ENCODE assay signal across 1 fruit fly cellular context in genomic region chr3L:5764922-5765843, dm6.
A peak's percentile ranks its signal among the peaks of the same experiment; 100 is the strongest.
TF ChIP-seq lines count a peak whose summit lies in the region.

Gene CG10576, minus strand, starts transcription at chr3L:5765702.

TF ChIP-seq in whole organism, embryonic, 481 proteins besides CTCF, POLR2A, EP300 and RAD21 (continued from another document and continues in another):
- TF ChIP-seq row (GFP tag; IDR thresholded peaks at IDR 0.05; lab: Robert Waterston, UW) (peak; percentile 76), CG9797 (GFP tag; optimal IDR thresholded peaks at IDR 0.05; lab: Kevin White, UChicago) (peak; percentile 98), ftz-f1 (GFP tag; optimal IDR thresholded peaks at IDR 0.05; lab: Kevin White, UChicago) (no peak), CG17912 (GFP tag; optimal IDR thresholded peaks at IDR 0.05; lab: Kevin White, UChicago) (no peak), mam (GFP tag; optimal IDR thresholded peaks at IDR 0.05; lab: Kevin White, UChicago) (peak; percentile 37), Atf-2 (GFP tag; optimal IDR thresholded peaks at IDR 0.05; lab: Kevin White, UChicago) (no peak), Xrp1 (GFP tag; IDR thresholded peaks at IDR 0.05; lab: Robert Waterston, UW) (no peak), CG9876 (GFP tag; optimal IDR thresholded peaks at IDR 0.05; lab: Kevin White, UChicago) (no peak), Hand (GFP tag; optimal IDR thresholded peaks at IDR 0.05; lab: Kevin White, UChicago) (no peak), usp (GFP tag; optimal IDR thresholded peaks at IDR 0.05; lab: Kevin White, UChicago) (no peak), zfh2 (GFP tag; optimal IDR thresholded peaks at IDR 0.05; lab: Kevin White, UChicago) (peak; percentile 3), CG15073 (GFP tag; optimal IDR thresholded peaks at IDR 0.05; lab: Kevin White, UChicago) (no peak), MTF-1 (GFP tag; optimal IDR thresholded peaks at IDR 0.05; lab: Kevin White, UChicago; ENCODE audit: borderline replicate concordance) (no peak), CG15601 (tag; optimal IDR thresholded peaks at IDR 0.05; lab: Kevin White, UChicago) (no peak), BEAF-32 (GFP tag; optimal IDR thresholded peaks at IDR 0.05; lab: Kevin White, UChicago) (peak; percentile 91), ap (GFP tag; IDR thresholded peaks at IDR 0.05; lab: Robert Waterston, UW) (no peak), CG18764 (GFP tag; optimal IDR thresholded peaks at IDR 0.05; lab: Kevin White, UChicago) (no peak), Ravus (GFP tag; IDR thresholded peaks at IDR 0.05; lab: Robert Waterston, UW) (no peak), HLH54F (GFP tag; optimal IDR thresholded peaks at IDR 0.05; lab: Kevin White, UChicago) (no peak), Spps (tag; optimal IDR thresholded peaks at IDR 0.05; lab: Kevin White, UChicago) (no peak), vvl (GFP tag; IDR thresholded peaks at IDR 0.05; lab: Robert Waterston, UW) (0 out of 2 replicates have a peak, but pooled peaks have one; percentile 23), wor (GFP tag; IDR thresholded peaks at IDR 0.05; lab: Robert Waterston, UW) (no peak), CG1647 (GFP tag; optimal IDR thresholded peaks at IDR 0.05; lab: Kevin White, UChicago) (no peak), CG4820 (GFP tag; optimal IDR thresholded peaks at IDR 0.05; lab: Kevin White, UChicago) (no peak), pnt (GFP tag; optimal IDR thresholded peaks at IDR 0.05; lab: Kevin White, UChicago) (no peak), Bteb2 (GFP tag; optimal IDR thresholded peaks at IDR 0.05; lab: Kevin White, UChicago) (no peak), Aef1 (GFP tag; IDR thresholded peaks at IDR 0.05; lab: Robert Waterston, UW) (no peak), pita (GFP tag; optimal IDR thresholded peaks at IDR 0.05; lab: Kevin White, UChicago) (no peak), exex (tag; optimal IDR thresholded peaks at IDR 0.05; lab: Kevin White, UChicago) (no peak), ham (GFP tag; IDR thresholded peaks at IDR 0.05; lab: Robert Waterston, UW) (no peak), CG7987 (GFP tag; optimal IDR thresholded peaks at IDR 0.05; lab: Kevin White, UChicago) (no peak), CG18011 (GFP tag; optimal IDR thresholded peaks at IDR 0.05; lab: Kevin White, UChicago) (no peak), CG2202 (tag; optimal IDR thresholded peaks at IDR 0.05; lab: Kevin White, UChicago) (no peak), CG10654 (GFP tag; optimal IDR thresholded peaks at IDR 0.05; lab: Kevin White, UChicago) (no peak), repo (GFP tag; optimal IDR thresholded peaks at IDR 0.05; lab: Kevin White, UChicago) (no peak), CG34376 (GFP tag; optimal IDR thresholded peaks at IDR 0.05; lab: Kevin White, UChicago) (no peak), CG6683 (GFP tag; optimal IDR thresholded peaks at IDR 0.05; lab: Kevin White, UChicago) (no peak), NfI (GFP tag; optimal IDR thresholded peaks at IDR 0.05; lab: Kevin White, UChicago) (no peak), Ssrp (tag; optimal IDR thresholded peaks at IDR 0.05; lab: Kevin White, UChicago) (no peak), CG34224 (GFP tag; IDR thresholded peaks at IDR 0.05; lab: Robert Waterston, UW; ENCODE audit: partially characterized antibody) (0 out of 3 replicates have a peak, but pooled peaks have one; percentile 54), CG7963 (GFP tag; IDR thresholded peaks at IDR 0.05; lab: Robert Waterston, UW; ENCODE audit: partially characterized antibody) (no peak), CG13894 (tag; optimal IDR thresholded peaks at IDR 0.05; lab: Kevin White, UChicago) (no peak), hbn (GFP tag; IDR thresholded peaks at IDR 0.05; lab: Robert Waterston, UW; ENCODE audit: partially characterized antibody) (peak; percentile 60; the same call in 1 of the 2 replicates), NC2β (GFP tag; optimal IDR thresholded peaks at IDR 0.05; lab: Kevin White, UChicago) (peak; percentile 3), Ada2b (GFP tag; IDR thresholded peaks at IDR 0.05; lab: Robert Waterston, UW) (no peak), CG4328 (GFP tag; optimal IDR thresholded peaks at IDR 0.05; lab: Kevin White, UChicago) (no peak), Eip74EF (GFP tag; optimal IDR thresholded peaks at IDR 0.05; lab: Kevin White, UChicago) (no peak), gfzf (GFP tag; optimal IDR thresholded peaks at IDR 0.05; lab: Kevin White, UChicago) (peak; percentile 90), Kr (GFP tag; optimal IDR thresholded peaks at IDR 0.05; lab: Kevin White, UChicago) (no peak), pros (GFP tag; optimal IDR thresholded peaks at IDR 0.05; lab: Kevin White, UChicago) (no peak), h (optimal IDR thresholded peaks at IDR 0.05; lab: Kevin White, UChicago) (no peak), YL-1 (GFP tag; optimal IDR thresholded peaks at IDR 0.05; lab: Kevin White, UChicago) (peak; percentile 96), CG4424 (GFP tag; optimal IDR thresholded peaks at IDR 0.05; lab: Kevin White, UChicago) (no peak), ATbp (GFP tag; optimal IDR thresholded peaks at IDR 0.05; lab: Kevin White, UChicago) (no peak), oc (tag; optimal IDR thresholded peaks at IDR 0.05; lab: Kevin White, UChicago) (no peak), CG18262 (tag; optimal IDR thresholded peaks at IDR 0.05; lab: Kevin White, UChicago) (no peak), tio (GFP tag; optimal IDR thresholded peaks at IDR 0.05; lab: Kevin White, UChicago) (no peak), sc (optimal IDR thresholded peaks at IDR 0.05; lab: Kevin White, UChicago) (no peak), sc (GFP tag; optimal IDR thresholded peaks at IDR 0.05; lab: Kevin White, UChicago) (no peak), Ptx1 (GFP tag; IDR thresholded peaks at IDR 0.05; lab: Robert Waterston, UW) (no peak), CG3163 (GFP tag; optimal IDR thresholded peaks at IDR 0.05; lab: Kevin White, UChicago) (no peak), CG12391 (tag; optimal IDR thresholded peaks at IDR 0.05; lab: Kevin White, UChicago) (no peak), CG11247 (GFP tag; IDR thresholded peaks at IDR 0.05; lab: Robert Waterston, UW) (no peak), CG13424 (tag; optimal IDR thresholded peaks at IDR 0.05; lab: Kevin White, UChicago) (no peak), esg (GFP tag; conservative IDR thresholded peaks at IDR 0.05; lab: Robert Waterston, UW) (no peak), gcm (GFP tag; optimal IDR thresholded peaks at IDR 0.05; lab: Kevin White, UChicago) (no peak), CG32532 (GFP tag; IDR thresholded peaks at IDR 0.05; lab: Robert Waterston, UW) (0 out of 2 replicates have a peak, but pooled peaks have one; percentile 26), Trl (optimal IDR thresholded peaks at IDR 0.05; lab: Kevin White, UChicago) (peak in 1 of 2 experiments; percentile 5), Trl (GFP tag; optimal IDR thresholded peaks at IDR 0.05; lab: Kevin White, UChicago) (no peak), Opbp (GFP tag; IDR thresholded peaks at IDR 0.05; lab: Robert Waterston, UW; ENCODE audit: partially characterized antibody) (0 out of 3 replicates have a peak, but pooled peaks have one; percentile 5), twi (tag; optimal IDR thresholded peaks at IDR 0.05; lab: Kevin White, UChicago) (peak; percentile 23), CG12071 (GFP tag; optimal IDR thresholded peaks at IDR 0.05; lab: Kevin White, UChicago) (no peak), scrt (GFP tag; optimal IDR thresholded peaks at IDR 0.05; lab: Kevin White, UChicago) (no peak), Dfd (GFP tag; optimal IDR thresholded peaks at IDR 0.05; lab: Kevin White, UChicago) (no peak), CG17328 (GFP tag; IDR thresholded peaks at IDR 0.05; lab: Robert Waterston, UW) (0 out of 2 replicates have a peak, but pooled peaks have one; percentile 16), disco-r (GFP tag; optimal IDR thresholded peaks at IDR 0.05; lab: Kevin White, UChicago) (no peak), insv (GFP tag; optimal IDR thresholded peaks at IDR 0.05; lab: Kevin White, UChicago) (peak in 1 of 2 experiments; percentile 6), D19B (GFP tag; optimal IDR thresholded peaks at IDR 0.05; lab: Kevin White, UChicago) (no peak), tap (tag; optimal IDR thresholded peaks at IDR 0.05; lab: Kevin White, UChicago) (no peak), CG14014 (GFP tag; IDR thresholded peaks at IDR 0.05; lab: Robert Waterston, UW) (no peak), slbo (GFP tag; IDR thresholded peaks at IDR 0.05; lab: Robert Waterston, UW) (0 out of 2 replicates have a peak, but pooled peaks have one; percentile 16), Dll (GFP tag; IDR thresholded peaks at IDR 0.05; lab: Robert Waterston, UW; ENCODE audit: partially characterized antibody) (peak; percentile 73), nerfin-1 (tag; optimal IDR thresholded peaks at IDR 0.05; lab: Kevin White, UChicago) (no peak), emc (GFP tag; optimal IDR thresholded peaks at IDR 0.05; lab: Kevin White, UChicago) (no peak), Hr78 (GFP tag; optimal IDR thresholded peaks at IDR 0.05; lab: Kevin White, UChicago) (no peak), unc-4 (GFP tag; IDR thresholded peaks at IDR 0.05; lab: Robert Waterston, UW; ENCODE audit: partially characterized antibody) (peak; percentile 68; the same call in 1 of the 2 replicates), fu2 (GFP tag; optimal IDR thresholded peaks at IDR 0.05; lab: Kevin White, UChicago) (no peak), MESR4 (GFP tag; optimal IDR thresholded peaks at IDR 0.05; lab: Kevin White, UChicago) (peak; percentile 95), otp (GFP tag; IDR thresholded peaks at IDR 0.05; lab: Robert Waterston, UW) (no peak), CG6175 (GFP tag; IDR thresholded peaks at IDR 0.05; lab: Robert Waterston, UW) (no peak), crol (GFP tag; IDR thresholded peaks at IDR 0.05; lab: Robert Waterston, UW) (no peak), CG11398 (GFP tag; optimal IDR thresholded peaks at IDR 0.05; lab: Kevin White, UChicago) (no peak), gce (GFP tag; IDR thresholded peaks at IDR 0.05; lab: Robert Waterston, UW) (no peak), CG17359 (tag; optimal IDR thresholded peaks at IDR 0.05; lab: Kevin White, UChicago) (no peak), CG10274 (GFP tag; optimal IDR thresholded peaks at IDR 0.05; lab: Kevin White, UChicago) (no peak), grn (GFP tag; optimal IDR thresholded peaks at IDR 0.05; lab: Kevin White, UChicago) (no peak), CG31388 (GFP tag; optimal IDR thresholded peaks at IDR 0.05; lab: Kevin White, UChicago) (no peak), slp2 (GFP tag; optimal IDR thresholded peaks at IDR 0.05; lab: Kevin White, UChicago) (no peak), pho (GFP tag; optimal IDR thresholded peaks at IDR 0.05; lab: Kevin White, UChicago) (no peak), CG13624 (GFP tag; optimal IDR thresholded peaks at IDR 0.05; lab: Kevin White, UChicago) (peak; percentile 63), CG32772 (GFP tag; IDR thresholded peaks at IDR 0.05; lab: Robert Waterston, UW) (no peak), Elba2 (GFP tag; optimal IDR thresholded peaks at IDR 0.05; lab: Kevin White, UChicago) (peak; percentile 0), stc (GFP tag; IDR thresholded peaks at IDR 0.05; lab: Robert Waterston, UW) (peak; percentile 31; the same call in 1 of the 2 replicates), CG10979 (tag; optimal IDR thresholded peaks at IDR 0.05; lab: Kevin White, UChicago) (peak; percentile 13), gro (GFP tag; optimal IDR thresholded peaks at IDR 0.05; lab: Kevin White, UChicago) (no peak), jigr1 (GFP tag; IDR thresholded peaks at IDR 0.05; lab: Robert Waterston, UW) (no peak), CG7839 (tag; optimal IDR thresholded peaks at IDR 0.05; lab: Kevin White, UChicago) (no peak), Dip3 (GFP tag; optimal IDR thresholded peaks at IDR 0.05; lab: Kevin White, UChicago) (no peak), Neu2 (GFP tag; optimal IDR thresholded peaks at IDR 0.05; lab: Kevin White, UChicago; ENCODE audit: borderline replicate concordance) (no peak), Dek (tag; optimal IDR thresholded peaks at IDR 0.05; lab: Kevin White, UChicago) (no peak), bcd (GFP tag; optimal IDR thresholded peaks at IDR 0.05; lab: Kevin White, UChicago) (no peak), psq (GFP tag; optimal IDR thresholded peaks at IDR 0.05; lab: Kevin White, UChicago) (no peak), CG30020 (tag; optimal IDR thresholded peaks at IDR 0.05; lab: Kevin White, UChicago) (no peak), CG18619 (GFP tag; optimal IDR thresholded peaks at IDR 0.05; lab: Kevin White, UChicago) (no peak), CG3995 (GFP tag; optimal IDR thresholded peaks at IDR 0.05; lab: Kevin White, UChicago) (peak; percentile 17), Dp (GFP tag; optimal IDR thresholded peaks at IDR 0.05; lab: Kevin White, UChicago) (peak; percentile 76), ab (GFP tag; optimal IDR thresholded peaks at IDR 0.05; lab: Kevin White, UChicago) (no peak), CG34422 (GFP tag; IDR thresholded peaks at IDR 0.05; lab: Robert Waterston, UW) (peak; percentile 80; the same call in 1 of the 3 replicates), CG7745 (tag; optimal IDR thresholded peaks at IDR 0.05; lab: Kevin White, UChicago) (no peak), Dbx (GFP tag; IDR thresholded peaks at IDR 0.05; lab: Robert Waterston, UW) (no peak), p53 (GFP tag; optimal IDR thresholded peaks at IDR 0.05; lab: Kevin White, UChicago) (no peak), Max (GFP tag; optimal IDR thresholded peaks at IDR 0.05; lab: Kevin White, UChicago) (peak; percentile 93), Sry-β (GFP tag; optimal IDR thresholded peaks at IDR 0.05; lab: Kevin White, UChicago) (no peak), CG4360 (GFP tag; IDR thresholded peaks at IDR 0.05; lab: Robert Waterston, UW) (no peak), ro (GFP tag; IDR thresholded peaks at IDR 0.05; lab: Robert Waterston, UW) (no peak), tin (GFP tag; optimal IDR thresholded peaks at IDR 0.05; lab: Kevin White, UChicago) (no peak), phol (tag; optimal IDR thresholded peaks at IDR 0.05; lab: Kevin White, UChicago) (peak; percentile 96), CG4707 (GFP tag; optimal IDR thresholded peaks at IDR 0.05; lab: Kevin White, UChicago) (no peak), CG1529 (GFP tag; optimal IDR thresholded peaks at IDR 0.05; lab: Kevin White, UChicago) (no peak), CG8359 (GFP tag; optimal IDR thresholded peaks at IDR 0.05; lab: Kevin White, UChicago; ENCODE audit: borderline replicate concordance) (no peak), Myb (GFP tag; optimal IDR thresholded peaks at IDR 0.05; lab: Kevin White, UChicago) (no peak), so (GFP tag; IDR thresholded peaks at IDR 0.05; lab: Robert Waterston, UW) (peak; percentile 42; the same call in 1 of the 3 replicates), Fer3 (tag; optimal IDR thresholded peaks at IDR 0.05; lab: Kevin White, UChicago) (no peak), salm (tag; optimal IDR thresholded peaks at IDR 0.05; lab: Kevin White, UChicago) (no peak), corto (GFP tag; optimal IDR thresholded peaks at IDR 0.05; lab: Kevin White, UChicago) (no peak), CG31224 (GFP tag; IDR thresholded peaks at IDR 0.05; lab: Robert Waterston, UW) (no peak)
